Worm (Caenorhabditis elegans) whole organism, late embryonic: ENCODE measurements around the gene semi-1.

Experiments used
- ama-1 ChIP-seq: fragments of 150-350 bp; optimal IDR thresholded peaks from 2 replicates; lab custom pipeline; 2014
- odd-2 ChIP-seq: sonication (generic microtip); optimal IDR thresholded peaks from 2 replicates; lab custom pipeline; 2017; ENCODE audit warnings: antibody characterized with exemption, mild to moderate bottlenecking, missing genetic modification characterization, missing compliant biosample characterization
- ref-2 ChIP-seq: sonication (generic microtip); optimal IDR thresholded peaks from 2 replicates; lab custom pipeline; 2016; ENCODE audit warnings: missing genetic modification characterization, missing compliant biosample characterization

DNA sequence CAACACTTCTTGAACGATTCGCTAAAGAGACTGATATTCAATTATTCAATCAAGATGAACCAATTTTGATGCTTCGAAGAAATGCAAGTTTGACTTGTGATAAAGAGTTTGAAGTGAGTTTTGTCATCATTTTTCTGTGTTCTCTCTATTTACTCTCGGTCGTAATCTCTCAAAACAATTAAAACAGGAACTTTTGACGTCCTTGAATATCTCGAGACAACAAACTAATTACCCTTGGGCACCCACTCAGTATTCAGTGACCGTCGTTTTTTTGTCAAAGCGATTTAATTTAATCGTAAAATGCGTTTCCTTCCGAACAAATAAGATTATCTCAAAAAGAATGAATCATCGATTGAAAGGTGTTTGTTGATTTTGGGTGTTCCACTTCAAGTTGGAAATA is 50.9 kb downstream of the semi-1 start:
- TF ChIP-seq ama-1 (lab: Kevin White, UChicago) (no peak), ref-2 (tag; lab: Kevin White, UChicago) (no peak), odd-2 (tag; lab: Kevin White, UChicago) (no peak)
